Worm (Caenorhabditis elegans) whole organism, late embryonic: ENCODE measurements around the gene T22C8.1.

ENCODE experiments used
- K02D7.2 ChIP-seq: sonication (generic microtip); optimal IDR thresholded peaks from 2 replicates; lab custom pipeline; 2017; ENCODE audit warnings: mild to moderate bottlenecking, missing genetic modification characterization, missing compliant biosample characterization
- ama-1 ChIP-seq: fragments of 150-350 bp; optimal IDR thresholded peaks from 2 replicates; lab custom pipeline; 2014
- ceh-2 ChIP-seq: sonication (generic microtip); optimal IDR thresholded peaks from 2 replicates; lab custom pipeline; 2016; ENCODE audit warnings: missing genotype, missing genetic modification characterization, missing compliant biosample characterization
- elt-2 ChIP-seq: sonication (generic microtip); optimal IDR thresholded peaks from 2 replicates; lab custom pipeline; 2016; ENCODE audit warnings: missing genetic modification reagents, missing genetic modification characterization, missing compliant biosample characterization
- ets-4 ChIP-seq: sonication (generic microtip); optimal IDR thresholded peaks from 2 replicates; lab custom pipeline; 2016; ENCODE audit warnings: missing genetic modification characterization, missing compliant biosample characterization
- eyg-1 ChIP-seq: sonication (generic microtip); optimal IDR thresholded peaks from 2 replicates; lab custom pipeline; 2016; ENCODE audit warnings: missing genotype, missing genetic modification characterization, missing compliant biosample characterization
- fkh-10 ChIP-seq: fragments of 150-350 bp; optimal IDR thresholded peaks from 2 replicates; lab custom pipeline; 2014; ENCODE audit warnings: missing biosample characterization, missing genetic modification reagents, missing genetic modification characterization
- lin-11 ChIP-seq: fragments of 200-800 bp; sonication (Bioruptor generic); optimal IDR thresholded peaks from 2 replicates; lab custom pipeline; 2018; ENCODE audit warnings: mild to moderate bottlenecking, missing genetic modification characterization, missing compliant biosample characterization
- nhr-11 ChIP-seq: fragments of 150-350 bp; optimal IDR thresholded peaks from 2 replicates; lab custom pipeline; 2014; ENCODE audit warnings: missing biosample characterization, missing genetic modification characterization
- pqm-1 ChIP-seq: sonication (generic microtip); optimal IDR thresholded peaks from 2 replicates; lab custom pipeline; 2016; ENCODE audit warnings: missing genetic modification characterization, missing compliant biosample characterization
- rnt-1 ChIP-seq: sonication (generic microtip); optimal IDR thresholded peaks from 2 replicates; lab custom pipeline; 2016; ENCODE audit warnings: missing genetic modification characterization, missing compliant biosample characterization
- unc-55 ChIP-seq: sonication (generic microtip); optimal IDR thresholded peaks from 2 replicates; lab custom pipeline; 2017; ENCODE audit warnings: missing biosample characterization, missing genetic modification reagents, missing genetic modification characterization

- TF ChIP-seq nhr-11 (tag; lab: Kevin White, UChicago) = no peak
- no peak for TF ChIP-seq ets-4 (tag; lab: Kevin White, UChicago)
- TF ChIP-seq ama-1 (lab: Kevin White, UChicago) = peak; percentile 65
- TF ChIP-seq ceh-2 (tag; lab: Kevin White, UChicago) = no peak
- TF ChIP-seq fkh-10 (GFP tag; lab: Kevin White, UChicago) = no peak
- no peak for TF ChIP-seq rnt-1
- no peak for TF ChIP-seq unc-55
- TF ChIP-seq eyg-1 (tag; lab: Kevin White, UChicago) = no peak
- TF ChIP-seq elt-2 = no peak
- TF ChIP-seq K02D7.2 (tag; lab: Kevin White, UChicago) = no peak
- no peak for TF ChIP-seq pqm-1 (tag; lab: Kevin White, UChicago)
- no peak for TF ChIP-seq lin-11
Observed at ce11 chrII:8603567-8604359, 8.8 kb upstream of the T22C8.1 start, which contains the start of gene suf-1.
